Fruit fly (Drosophila melanogaster) whole organism, adult: ENCODE data around the gene CG43901.

Source experiments
- CG11617 ChIP-seq: fragments of 200-800 bp; sonication (Bioruptor generic); optimal IDR thresholded peaks from 2 replicates; lab custom pipeline; 2017; ENCODE audit warnings: mild to moderate bottlenecking, missing biosample characterization, missing genetic modification reagents, missing genetic modification characterization
- CG12768 ChIP-seq: fragments of 200-800 bp; sonication (Bioruptor generic); optimal IDR thresholded peaks from 2 replicates; lab custom pipeline; 2017; ENCODE audit warnings: missing biosample characterization, missing genetic modification characterization, mild to moderate bottlenecking, moderate library complexity, missing genetic modification reagents
- CG14711 ChIP-seq: fragments of 200-800 bp; sonication (Bioruptor generic); optimal IDR thresholded peaks from 2 replicates; lab custom pipeline; 2018; ENCODE audit warnings: missing biosample characterization, mild to moderate bottlenecking, missing genetic modification characterization, moderate library complexity
- CG33017 ChIP-seq: fragments of 200-800 bp; sonication (Bioruptor generic); optimal IDR thresholded peaks from 2 replicates; lab custom pipeline; 2018; ENCODE audit warnings: missing biosample characterization, mild to moderate bottlenecking, missing genetic modification characterization, moderate library complexity
- CG7045 ChIP-seq: fragments of 200-800 bp; sonication (Bioruptor generic); optimal IDR thresholded peaks from 2 replicates; lab custom pipeline; 2017; ENCODE audit warnings: missing biosample characterization, mild to moderate bottlenecking, missing genetic modification characterization
- Crg-1 ChIP-seq: fragments of 200-800 bp; sonication (Bioruptor generic); optimal IDR thresholded peaks from 2 replicates; lab custom pipeline; 2016; ENCODE audit warnings: missing biosample characterization, missing genetic modification characterization
- Mnt ChIP-seq: fragments of 200-800 bp; sonication (Bioruptor generic); optimal IDR thresholded peaks from 2 replicates; lab custom pipeline; 2016; ENCODE audit warnings: missing biosample characterization, mild to moderate bottlenecking, missing genetic modification characterization
- cnc ChIP-seq, 2 experiments: fragments of >200 bp; optimal IDR thresholded peaks; 2 replicates each; lab custom pipeline; 2017
- kay ChIP-seq: fragments of 200-800 bp; sonication (Bioruptor generic); peaks from one replicate; lab custom pipeline; 2016; ENCODE audit warnings: missing biosample characterization, missing genetic modification characterization, borderline replicate concordance
- toe ChIP-seq: fragments of 200-800 bp; sonication (Bioruptor generic); optimal IDR thresholded peaks from 2 replicates; lab custom pipeline; 2016; ENCODE audit warnings: missing biosample characterization, missing genetic modification characterization

DNA sequence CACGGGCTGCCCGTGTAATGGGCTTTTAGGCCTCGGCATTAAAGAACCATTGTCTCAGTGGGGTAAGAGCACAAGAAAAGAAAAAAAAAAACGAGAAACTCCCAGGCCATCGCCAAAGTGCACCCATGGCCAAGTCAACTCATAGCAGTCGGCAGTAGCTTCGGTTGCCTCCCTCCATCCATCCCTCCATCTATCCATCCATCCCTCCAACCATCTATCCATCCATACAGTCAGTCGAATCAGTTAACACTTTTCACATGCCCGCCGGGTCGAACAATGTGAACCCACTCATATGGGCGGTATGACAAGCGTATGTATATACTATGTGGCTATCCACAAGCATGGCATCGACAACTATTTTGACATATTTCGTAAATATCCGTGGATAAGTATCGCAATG, 37.9 kb upstream of the CG43901 start:
- no peak for TF ChIP-seq kay (GFP tag; lab: Kevin White, UChicago)
- TF ChIP-seq CG14711 (tag; lab: Kevin White, UChicago), result no peak
- no peak for TF ChIP-seq CG33017 (tag; lab: Kevin White, UChicago)
- TF ChIP-seq CG12768 (GFP tag; lab: Kevin White, UChicago), result no peak
- no peak for TF ChIP-seq Mnt (GFP tag; lab: Kevin White, UChicago)
- no peak for TF ChIP-seq CG11617 (GFP tag; lab: Kevin White, UChicago)
- TF ChIP-seq toe (GFP tag; lab: Kevin White, UChicago), result no peak
- no peak for TF ChIP-seq Crg-1
- TF ChIP-seq cnc (optimal IDR thresholded peaks at IDR 0.05; lab: Kevin White, UChicago), result no peak
- TF ChIP-seq CG7045 (GFP tag; lab: Kevin White, UChicago), result no peak
